Fruit fly (Drosophila melanogaster): ENCODE data around the gene CG6999.

The CG6999 gene

dm6 chrX:9047725-9048384, 40.3 kb upstream of the CG6999 start (continued):
- peak; percentile 48 for TF ChIP-seq CG8281 (tag; optimal IDR thresholded peaks at IDR 0.05)
- peak; percentile 51 for TF ChIP-seq CG13775 (GFP tag; optimal IDR thresholded peaks at IDR 0.05)
- TF ChIP-seq CG15514 (GFP tag; optimal IDR thresholded peaks at IDR 0.05): no peak
- TF ChIP-seq CG31388 (GFP tag; optimal IDR thresholded peaks at IDR 0.05): no peak
- TF ChIP-seq dpn (GFP tag; optimal IDR thresholded peaks at IDR 0.05): peak in 1 of 2 experiments; percentile 50
- no peak for TF ChIP-seq trh (GFP tag; optimal IDR thresholded peaks at IDR 0.05)
- peak; percentile 55 for TF ChIP-seq HLH3B (GFP tag; IDR thresholded peaks at IDR 0.05)
- TF ChIP-seq C15 (GFP tag; IDR thresholded peaks at IDR 0.05): no peak
- TF ChIP-seq CG12769 (tag; optimal IDR thresholded peaks at IDR 0.05): peak; percentile 33
- no peak for TF ChIP-seq crc (GFP tag; optimal IDR thresholded peaks at IDR 0.05)
- TF ChIP-seq CG7987 (GFP tag; optimal IDR thresholded peaks at IDR 0.05): no peak
- no peak for TF ChIP-seq Lim3 (GFP tag; IDR thresholded peaks at IDR 0.05)
- TF ChIP-seq CG17359 (tag; optimal IDR thresholded peaks at IDR 0.05): peak; percentile 74
- TF ChIP-seq CG17385 (GFP tag; optimal IDR thresholded peaks at IDR 0.05): peak; percentile 80
- no peak for TF ChIP-seq CG17186 (GFP tag; optimal IDR thresholded peaks at IDR 0.05)
- TF ChIP-seq CG6813 (GFP tag; optimal IDR thresholded peaks at IDR 0.05): peak; percentile 26
- 0 out of 2 replicates have a peak, but pooled peaks have one; percentile 15 for TF ChIP-seq peb (GFP tag; IDR thresholded peaks at IDR 0.05)
- no peak for TF ChIP-seq CG6854 (GFP tag; optimal IDR thresholded peaks at IDR 0.05)
- TF ChIP-seq Dbx (GFP tag; IDR thresholded peaks at IDR 0.05): no peak
- peak; percentile 50 for TF ChIP-seq Vsx1 (GFP tag; optimal IDR thresholded peaks at IDR 0.05)
- no peak for TF ChIP-seq CG12236 (GFP tag; optimal IDR thresholded peaks at IDR 0.05)
- 0 out of 3 replicates have a peak, but pooled peaks have one; percentile 10 for TF ChIP-seq CG7357 (GFP tag; IDR thresholded peaks at IDR 0.05)
- TF ChIP-seq H2.0 (GFP tag; IDR thresholded peaks at IDR 0.05): 0 out of 2 replicates have a peak, but pooled peaks have one; percentile 5
- peak; percentile 53 for TF ChIP-seq ewg (GFP tag; optimal IDR thresholded peaks at IDR 0.05)
- no peak for TF ChIP-seq Atf6 (GFP tag; IDR thresholded peaks at IDR 0.05)
- TF ChIP-seq chinmo (GFP tag; IDR thresholded peaks at IDR 0.05; ENCODE audit: partially characterized antibody): no peak
- TF ChIP-seq CG4820 (GFP tag; optimal IDR thresholded peaks at IDR 0.05): peak; percentile 31
- TF ChIP-seq CG9817 (tag; optimal IDR thresholded peaks at IDR 0.05): peak; percentile 12
- TF ChIP-seq Neu2 (GFP tag; optimal IDR thresholded peaks at IDR 0.05; ENCODE audit: borderline replicate concordance): no peak
- TF ChIP-seq CTCF (GFP tag; optimal IDR thresholded peaks at IDR 0.05): peak; percentile 35
- no peak for TF ChIP-seq her (GFP tag; optimal IDR thresholded peaks at IDR 0.05)
- TF ChIP-seq HLH4C (GFP tag; IDR thresholded peaks at IDR 0.05; ENCODE audit: partially characterized antibody): no peak
- no peak for TF ChIP-seq jing (GFP tag; optimal IDR thresholded peaks at IDR 0.05)
- peak; percentile 62 for TF ChIP-seq twi (tag; optimal IDR thresholded peaks at IDR 0.05)
- peak; percentile 23 for TF ChIP-seq Deaf1 (tag; optimal IDR thresholded peaks at IDR 0.05)
- TF ChIP-seq fu2 (GFP tag; optimal IDR thresholded peaks at IDR 0.05): no peak
- TF ChIP-seq hth (optimal IDR thresholded peaks at IDR 0.05): no peak
- peak; percentile 80 for TF ChIP-seq CG8388 (GFP tag; optimal IDR thresholded peaks at IDR 0.05)
- peak; percentile 11 for TF ChIP-seq Bteb2 (GFP tag; optimal IDR thresholded peaks at IDR 0.05)
- TF ChIP-seq bowl (GFP tag; IDR thresholded peaks at IDR 0.05): no peak
- TF ChIP-seq gce (GFP tag; IDR thresholded peaks at IDR 0.05): no peak
- no peak for TF ChIP-seq fru (optimal IDR thresholded peaks at IDR 0.05)
- TF ChIP-seq CG4328 (GFP tag; optimal IDR thresholded peaks at IDR 0.05): no peak
- TF ChIP-seq CG32532 (GFP tag; IDR thresholded peaks at IDR 0.05): peak; percentile 14; the same call in 1 of the 2 replicates
- TF ChIP-seq Mrtf (GFP tag; IDR thresholded peaks at IDR 0.05): no peak
- TF ChIP-seq MBD-R2 (GFP tag; IDR thresholded peaks at IDR 0.05): no peak
- no peak; the same call in 1 of the 2 replicates for TF ChIP-seq ap (GFP tag; IDR thresholded peaks at IDR 0.05)
- peak; percentile 44 for TF ChIP-seq tin (GFP tag; optimal IDR thresholded peaks at IDR 0.05)
- TF ChIP-seq abd-A (tag; optimal IDR thresholded peaks at IDR 0.05): no peak
- peak; percentile 82 for TF ChIP-seq CG7839 (tag; optimal IDR thresholded peaks at IDR 0.05)
- TF ChIP-seq CG17328 (GFP tag; IDR thresholded peaks at IDR 0.05): peak; percentile 60; the same call in 1 of the 2 replicates

Data from whole organism, embryonic.